Worm (Caenorhabditis elegans) whole organism, young adult: Measurements from ENCODE around the gene srh-218.

ENCODE experiments used
- B0336.3 ChIP-seq: fragments of 200-800 bp; sonication (Bioruptor generic); IDR thresholded peaks from 2 replicates; pipeline ENCODE4 v1.3.6; 2022; ENCODE audit warnings: missing genetic modification characterization, missing compliant biosample characterization
- C17E4.6 ChIP-seq: fragments of 200-800 bp; sonication (Bioruptor generic); IDR thresholded peaks from 2 replicates; pipeline ENCODE4 v1.3.6; 2022; ENCODE audit warnings: missing genetic modification reagents, missing genetic modification characterization, missing compliant biosample characterization
- F10E7.11 ChIP-seq: sonication (generic microtip); optimal IDR thresholded peaks from 2 replicates; lab custom pipeline; 2017; ENCODE audit warnings: mild to moderate bottlenecking, missing genetic modification characterization, moderate library complexity, missing compliant biosample characterization
- F22D6.2 ChIP-seq: sonication (generic microtip); optimal IDR thresholded peaks from 2 replicates; lab custom pipeline; 2016; ENCODE audit warnings: mild to moderate bottlenecking, missing genetic modification characterization, missing compliant biosample characterization
- F37B4.10 ChIP-seq: fragments of 200-800 bp; sonication (Bioruptor generic); IDR thresholded peaks from 2 replicates; pipeline ENCODE4 v1.3.6; 2022; ENCODE audit warnings: missing genetic modification characterization, missing compliant biosample characterization
- F55B11.4 ChIP-seq: sonication (generic microtip); optimal IDR thresholded peaks from 2 replicates; lab custom pipeline; 2016; ENCODE audit warnings: missing compliant biosample characterization, missing genetic modification characterization, borderline replicate concordance; ENCODE audit not compliant: insufficient read depth
- K11D2.4 ChIP-seq: fragments of 200-800 bp; sonication (Bioruptor generic); IDR thresholded peaks from 2 replicates; pipeline ENCODE4 v1.3.6; 2022; ENCODE audit warnings: missing genetic modification reagents, missing genetic modification characterization, missing compliant biosample characterization
- T26A5.8 ChIP-seq: sonication (generic microtip); optimal IDR thresholded peaks from 2 replicates; lab custom pipeline; 2016; ENCODE audit warnings: missing genetic modification characterization, missing compliant biosample characterization
- Y53F4B.3 ChIP-seq: fragments of 200-800 bp; sonication (Bioruptor generic); IDR thresholded peaks from 2 replicates; pipeline ENCODE4 v1.3.6; 2022; ENCODE audit warnings: missing genetic modification reagents, missing genetic modification characterization, missing compliant biosample characterization
- Y67H2A.10 ChIP-seq: fragments of 200-800 bp; sonication (Bioruptor generic); conservative IDR thresholded peaks from 2 replicates; pipeline ENCODE4 v1.3.6; 2022; ENCODE audit warnings: missing genetic modification reagents, missing genetic modification characterization, missing compliant biosample characterization
- akir-1 ChIP-seq: fragments of 200-800 bp; sonication (Bioruptor generic); optimal IDR thresholded peaks from 2 replicates; lab custom pipeline; 2018; ENCODE audit warnings: mild to moderate bottlenecking, missing genetic modification characterization, moderate library complexity, missing compliant biosample characterization
- ama-1 ChIP-seq, 3 experiments: fragments of 150-350 bp in 1 of 3; sonication (generic microtip) in 2 of 3; optimal IDR thresholded peaks; 2 replicates each; lab custom pipeline; 2014 to 2018; ENCODE audit warnings: missing biosample characterization in 2 of 3, missing genetic modification characterization in 2 of 3, missing genetic modification reagents in 2 of 3
- atf-7 ChIP-seq: sonication (generic microtip); optimal IDR thresholded peaks from 2 replicates; lab custom pipeline; 2017; ENCODE audit warnings: mild to moderate bottlenecking, missing genetic modification characterization, missing compliant biosample characterization
- attf-3 ChIP-seq: fragments of 200-800 bp; sonication (Bioruptor generic); conservative IDR thresholded peaks from 2 replicates; pipeline ENCODE4 v1.3.6; 2022; ENCODE audit warnings: missing genetic modification reagents, missing genetic modification characterization, missing compliant biosample characterization
- attf-6 ChIP-seq: fragments of 200-800 bp; sonication (Bioruptor generic); IDR thresholded peaks from 2 replicates; pipeline ENCODE4 v1.3.6; 2022; ENCODE audit warnings: missing genetic modification reagents, missing genetic modification characterization, missing compliant biosample characterization
- ceh-100 ChIP-seq: fragments of 200-800 bp; sonication (Bioruptor generic); IDR thresholded peaks from 2 replicates; pipeline ENCODE4 v1.3.6; 2022; ENCODE audit warnings: missing genetic modification reagents, missing genetic modification characterization, missing compliant biosample characterization
- ceh-79 ChIP-seq: sonication (generic microtip); optimal IDR thresholded peaks from 2 replicates; lab custom pipeline; 2017; ENCODE audit warnings: mild to moderate bottlenecking, missing genetic modification characterization, missing compliant biosample characterization
- die-1 ChIP-seq: sonication (generic microtip); optimal IDR thresholded peaks from 2 replicates; lab custom pipeline; 2016; ENCODE audit warnings: missing genotype, mild to moderate bottlenecking, missing genetic modification characterization, missing compliant biosample characterization
- egl-18 ChIP-seq: fragments of 200-800 bp; sonication (Bioruptor generic); IDR thresholded peaks from 2 replicates; pipeline ENCODE4 v1.3.6; 2022; ENCODE audit warnings: missing genetic modification reagents, missing genetic modification characterization, missing compliant biosample characterization
- egl-44 ChIP-seq: fragments of 200-800 bp; sonication (Bioruptor generic); IDR thresholded peaks from 2 replicates; pipeline ENCODE4 v1.3.6; 2022; ENCODE audit warnings: missing genetic modification reagents, missing genetic modification characterization, missing compliant biosample characterization
- ets-4 ChIP-seq: fragments of 200-800 bp; sonication (Bioruptor generic); optimal IDR thresholded peaks from 2 replicates; lab custom pipeline; 2018; ENCODE audit warnings: mild to moderate bottlenecking, missing genetic modification characterization, missing compliant biosample characterization
- him-1 ChIP-seq: sonication (generic microtip); optimal IDR thresholded peaks from 2 replicates; lab custom pipeline; 2016; ENCODE audit warnings: missing genotype, missing genetic modification reagents, missing genetic modification characterization, missing compliant biosample characterization
- hmg-1.2 ChIP-seq: fragments of 200-800 bp; sonication (Bioruptor generic); IDR thresholded peaks from 2 replicates; pipeline ENCODE4 v1.3.6; 2022; ENCODE audit warnings: missing genetic modification reagents, missing genetic modification characterization, missing compliant biosample characterization
- hrde-1 ChIP-seq: sonication (generic microtip); optimal IDR thresholded peaks from 2 replicates; lab custom pipeline; 2016; ENCODE audit warnings: missing genetic modification characterization, mild to moderate bottlenecking, missing compliant biosample characterization, moderate library complexity, missing genotype, missing genetic modification reagents, borderline replicate concordance
- lag-1 ChIP-seq: fragments of 200-800 bp; sonication (Bioruptor generic); IDR thresholded peaks from 2 replicates; pipeline ENCODE4 v1.3.6; 2022; ENCODE audit warnings: missing genetic modification reagents, missing genetic modification characterization, missing compliant biosample characterization
- mel-28 ChIP-seq: sonication (generic microtip); optimal IDR thresholded peaks from 2 replicates; lab custom pipeline; 2016; ENCODE audit warnings: borderline replicate concordance, mild to moderate bottlenecking, missing genetic modification characterization, missing compliant biosample characterization
- mxl-1 ChIP-seq: sonication (generic microtip); optimal IDR thresholded peaks from 2 replicates; lab custom pipeline; 2016; ENCODE audit warnings: missing genetic modification characterization, missing compliant biosample characterization
- nfyb-1 ChIP-seq: fragments of 200-800 bp; sonication (Bioruptor generic); IDR thresholded peaks from 2 replicates; pipeline ENCODE4 v1.3.6; 2022; ENCODE audit warnings: missing genetic modification reagents, missing genetic modification characterization, missing compliant biosample characterization
- nhr-80 ChIP-seq: sonication (generic microtip); optimal IDR thresholded peaks from 2 replicates; lab custom pipeline; 2016; ENCODE audit warnings: missing genetic modification characterization, missing compliant biosample characterization
- nhr-90 ChIP-seq: sonication (generic microtip); optimal IDR thresholded peaks from 2 replicates; lab custom pipeline; 2016; ENCODE audit warnings: missing genotype, mild to moderate bottlenecking, missing genetic modification characterization, missing compliant biosample characterization
- rcor-1 ChIP-seq: fragments of 200-800 bp; sonication (Bioruptor generic); IDR thresholded peaks from 2 replicates; pipeline ENCODE4 v1.3.6; 2022; ENCODE audit warnings: missing genetic modification reagents, missing genetic modification characterization, missing compliant biosample characterization
- rpc-1 ChIP-seq, 2 experiments: fragments of 150-350 bp in 1 of 2; sonication (generic microtip) in 1 of 2; optimal IDR thresholded peaks; 2 replicates each; lab custom pipeline; 2014 to 2018; ENCODE audit warnings: missing biosample characterization in 1 of 2, missing genetic modification characterization in 1 of 2, missing genetic modification reagents in 1 of 2, missing genotype in 1 of 2
- snpc-4 ChIP-seq, 5 experiments: fragments of 150-350 bp in 1 of 5; sonication (generic microtip) in 4 of 5; optimal IDR thresholded peaks; 2 replicates each; lab custom pipeline; 2014 to 2018; ENCODE audit warnings: missing genetic modification characterization in 5 of 5, missing biosample characterization in 3 of 5, antibody characterized with exemption in 2 of 5, mild to moderate bottlenecking in 2 of 5, missing compliant biosample characterization in 2 of 5, missing genotype in 2 of 5, moderate library complexity in 2 of 5, missing genetic modification reagents in 1 of 5
- tbp1 ChIP-seq: fragments of 200-800 bp; sonication (Bioruptor generic); optimal IDR thresholded peaks from 2 replicates; lab custom pipeline; 2018; ENCODE audit warnings: mild to moderate bottlenecking, missing genetic modification characterization, missing compliant biosample characterization
- tlf-1 ChIP-seq: fragments of 200-800 bp; sonication (Bioruptor generic); optimal IDR thresholded peaks from 2 replicates; lab custom pipeline; 2018; ENCODE audit warnings: mild to moderate bottlenecking, missing genetic modification characterization, missing compliant biosample characterization
- xnd-1 ChIP-seq: sonication (generic microtip); optimal IDR thresholded peaks from 2 replicates; lab custom pipeline; 2016; ENCODE audit warnings: missing genotype, missing genetic modification reagents, missing genetic modification characterization, missing compliant biosample characterization
- zim-3 ChIP-seq: sonication (generic microtip); optimal IDR thresholded peaks from 2 replicates; lab custom pipeline; 2017; ENCODE audit warnings: mild to moderate bottlenecking, missing genetic modification characterization, moderate library complexity, missing compliant biosample characterization
- ztf-18 ChIP-seq: sonication (generic microtip); optimal IDR thresholded peaks from 2 replicates; lab custom pipeline; 2016; ENCODE audit warnings: missing genotype, mild to moderate bottlenecking, missing genetic modification characterization, missing compliant biosample characterization
- ztf-26 ChIP-seq: sonication (generic microtip); optimal IDR thresholded peaks from 2 replicates; lab custom pipeline; 2017; ENCODE audit warnings: missing genetic modification characterization, missing compliant biosample characterization

srh-218 gene

DNA sequence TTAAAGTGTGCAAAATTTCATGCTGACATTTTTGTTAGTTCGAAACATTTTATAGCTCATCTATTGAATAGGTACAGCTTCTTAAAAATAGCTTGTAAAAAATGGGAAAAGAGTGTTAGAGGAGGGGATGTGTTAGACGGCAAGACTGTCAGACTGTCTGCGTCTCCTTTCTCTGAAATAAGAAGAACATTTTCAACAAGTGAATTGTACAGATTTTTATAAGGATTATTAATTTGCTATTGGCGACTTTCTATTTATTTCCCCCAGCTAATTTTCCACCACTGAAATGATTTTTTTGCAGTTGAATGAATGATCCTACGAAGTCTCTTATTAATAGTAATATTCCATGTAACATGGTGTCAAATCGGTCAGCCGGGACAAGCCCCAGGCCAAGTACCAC is 4.7 kb downstream of the srh-218 start, which contains the start of gene C06B8.7:
Gene C06B8.7, plus strand, starts transcription at position 301 of the 400 bp plus-strand sequence.
- TF ChIP-seq rpc-1 (optimal IDR thresholded peaks at IDR 0.05; lab: Kevin White, UChicago) (no peak), rpc-1 (tag; optimal IDR thresholded peaks at IDR 0.05; lab: Kevin White, UChicago) (no peak), T26A5.8 (tag; lab: Kevin White, UChicago) (no peak), egl-44 (no peak), ztf-26 (tag; lab: Kevin White, UChicago) (no peak), attf-6 (GFP tag; lab: Robert Waterston, UW) (no peak), attf-3 (GFP tag; lab: Robert Waterston, UW) (no peak), F55B11.4 (tag; lab: Kevin White, UChicago) (no peak), zim-3 (tag; lab: Kevin White, UChicago) (no peak), tlf-1 (GFP tag; lab: Kevin White, UChicago) (no peak), xnd-1 (tag; lab: Kevin White, UChicago) (no peak), Y67H2A.10 (GFP tag; lab: Robert Waterston, UW) (no peak), lag-1 (GFP tag; lab: Robert Waterston, UW) (no peak), F10E7.11 (no peak), C17E4.6 (GFP tag; lab: Robert Waterston, UW) (no peak), ets-4 (GFP tag; lab: Kevin White, UChicago) (no peak), nhr-80 (no peak), mxl-1 (tag; lab: Kevin White, UChicago) (no peak), ama-1 (optimal IDR thresholded peaks at IDR 0.05; lab: Kevin White, UChicago) (no peak), ama-1 (GFP tag; optimal IDR thresholded peaks at IDR 0.05; lab: Kevin White, UChicago) (no peak), akir-1 (GFP tag; lab: Kevin White, UChicago) (no peak), hrde-1 (tag; lab: Kevin White, UChicago) (no peak)

DNA sequence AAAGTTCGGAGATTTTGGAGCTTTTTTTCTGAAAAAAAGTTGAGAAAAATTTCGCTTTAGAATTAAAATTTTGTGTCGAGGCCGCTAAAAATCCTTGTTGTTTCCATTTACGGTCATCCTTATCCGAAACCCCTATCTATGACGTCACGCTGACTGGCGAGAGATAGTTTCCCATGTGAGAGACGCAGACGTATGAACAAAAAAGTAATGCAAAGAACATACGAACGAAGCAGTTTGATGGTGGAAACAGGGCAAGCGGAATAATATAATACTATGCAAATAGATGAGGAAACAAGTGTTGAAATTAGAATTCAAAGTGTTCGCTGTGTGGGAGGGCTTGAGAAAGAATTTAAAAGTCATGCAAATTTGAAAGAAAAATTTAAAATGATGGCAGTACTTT is 5.3 kb downstream of the srh-218 start:
- TF ChIP-seq K11D2.4 (GFP tag; lab: Robert Waterston, UW) (no peak), hmg-1.2 (peak; percentile 61; the same call in 1 of the 2 replicates), snpc-4 (GFP tag; optimal IDR thresholded peaks at IDR 0.05; lab: Kevin White, UChicago) (no peak), snpc-4 (tag; optimal IDR thresholded peaks at IDR 0.05; lab: Kevin White, UChicago) (no peak), atf-7 (tag; lab: Kevin White, UChicago) (peak; percentile 48)

DNA sequence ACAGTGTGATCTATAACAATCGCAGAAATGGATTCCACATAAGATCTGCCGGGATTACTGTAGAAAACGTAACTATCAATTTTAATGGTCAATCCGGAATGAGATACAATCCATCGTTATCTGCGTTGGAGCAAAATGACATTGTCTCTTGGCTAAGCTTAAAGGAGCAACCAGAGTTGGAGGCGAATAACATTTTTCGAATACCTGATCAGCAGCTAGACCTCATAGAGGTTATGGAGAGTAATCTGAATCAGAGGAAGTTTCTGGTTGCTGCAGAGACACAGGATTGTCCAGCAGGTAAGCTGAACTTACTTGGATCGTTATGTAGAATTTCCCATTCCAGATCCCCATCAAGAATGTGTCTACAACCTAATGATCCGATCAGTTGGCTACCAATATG is 9.8 kb downstream of the srh-218 start:
- TF ChIP-seq attf-3 (GFP tag; lab: Robert Waterston, UW) (no peak), ceh-79 (no peak), Y67H2A.10 (GFP tag; lab: Robert Waterston, UW) (no peak), F22D6.2 (no peak), nhr-90 (no peak), B0336.3 (GFP tag; lab: Robert Waterston, UW) (no peak), rcor-1 (GFP tag; lab: Robert Waterston, UW) (no peak), F37B4.10 (no peak), mel-28 (tag; lab: Kevin White, UChicago) (no peak), nfyb-1 (GFP tag; lab: Robert Waterston, UW) (no peak), egl-44 (no peak), Y53F4B.3 (GFP tag; lab: Robert Waterston, UW) (no peak), ceh-100 (GFP tag; lab: Robert Waterston, UW) (no peak), him-1 (tag; lab: Kevin White, UChicago) (no peak), ztf-18 (tag; lab: Kevin White, UChicago) (no peak), tbp1 (GFP tag; lab: Kevin White, UChicago) (no peak), egl-18 (GFP tag; lab: Robert Waterston, UW) (no peak), die-1 (tag; lab: Kevin White, UChicago) (no peak)
